Fruit fly (Drosophila melanogaster) whole organism, pupa: ENCODE results near the gene CG6686.
"Not testable (repeated sequence)": the region's sequence is repeated elsewhere in the genome, so short reads cannot be mapped to it uniquely, and the experiment has no call there.

Experiments
- CG12605 ChIP-seq: fragments of 200-800 bp; sonication (Bioruptor generic); IDR thresholded peaks from 2 replicates; pipeline ENCODE4 v1.3.6; 2022; ENCODE audit warnings: missing biosample characterization, missing genetic modification characterization
- CG13204 ChIP-seq: fragments of 200-800 bp; sonication (Bioruptor generic); optimal IDR thresholded peaks from 2 replicates; lab custom pipeline; 2018; ENCODE audit warnings: missing biosample characterization, mild to moderate bottlenecking, missing genetic modification characterization, moderate library complexity
- CG32121 ChIP-seq: fragments of 200-800 bp; sonication (Bioruptor generic); IDR thresholded peaks from 2 replicates; pipeline ENCODE4 v1.3.6; 2022; ENCODE audit warnings: missing biosample characterization, missing genetic modification characterization
- CG34367 ChIP-seq: fragments of 200-800 bp; sonication (Bioruptor generic); optimal IDR thresholded peaks from 2 replicates; lab custom pipeline; 2018; ENCODE audit warnings: missing biosample characterization, mild to moderate bottlenecking, missing genetic modification characterization
- CG8159 ChIP-seq: fragments of 200-800 bp; sonication (Bioruptor generic); optimal IDR thresholded peaks from 3 replicates; lab custom pipeline; 2018; ENCODE audit warnings: missing biosample characterization, mild to moderate bottlenecking, missing genetic modification characterization, moderate library complexity
- CG8301 ChIP-seq: fragments of 200-800 bp; sonication (Bioruptor generic); optimal IDR thresholded peaks from 2 replicates; lab custom pipeline; 2018; ENCODE audit warnings: missing biosample characterization, mild to moderate bottlenecking, missing genetic modification characterization
- CG9948 ChIP-seq: fragments of 200-800 bp; sonication (Bioruptor generic); optimal IDR thresholded peaks from 2 replicates; lab custom pipeline; 2018; ENCODE audit warnings: missing biosample characterization, mild to moderate bottlenecking, missing genetic modification characterization, moderate library complexity
- EcR ChIP-seq: fragments of 200-800 bp; sonication (Bioruptor generic); optimal IDR thresholded peaks from 3 replicates; lab custom pipeline; 2019; ENCODE audit warnings: missing biosample characterization, missing genetic modification characterization, mild to moderate bottlenecking, moderate library complexity, missing genetic modification reagents
- Ets98B ChIP-seq: fragments of 200-800 bp; sonication (Bioruptor generic); IDR thresholded peaks from 2 replicates; pipeline ENCODE4 v1.3.6; 2022; ENCODE audit warnings: missing biosample characterization, missing genetic modification characterization
- Pif1A ChIP-seq: fragments of 200-800 bp; sonication (Bioruptor generic); optimal IDR thresholded peaks from 3 replicates; lab custom pipeline; 2016; ENCODE audit warnings: missing biosample characterization, missing genetic modification characterization
- Pif1B ChIP-seq: fragments of 200-800 bp; sonication (Bioruptor generic); optimal IDR thresholded peaks from 3 replicates; lab custom pipeline; 2016; ENCODE audit warnings: missing biosample characterization, missing genetic modification characterization
- fd96Ca ChIP-seq: fragments of 200-800 bp; sonication (Bioruptor generic); IDR thresholded peaks from 3 replicates; pipeline ENCODE4 v1.3.6; 2022; ENCODE audit warnings: missing biosample characterization, missing genetic modification characterization
- rn ChIP-seq: fragments of 200-800 bp; sonication (Bioruptor generic); IDR thresholded peaks from 2 replicates; pipeline ENCODE4 v1.3.6; 2022; ENCODE audit warnings: missing biosample characterization, missing genetic modification characterization

dm6 chr2L:11999240-11999704, 11.4 kb upstream of the CG6686 start, which contains the start of the genes CG18787 and Nfs1:
- TF ChIP-seq Pif1B (GFP tag; lab: Kevin White, UChicago); CG8301 (tag; lab: Kevin White, UChicago); fd96Ca (GFP tag; lab: Robert Waterston, UW); CG13204; CG8159 (tag; lab: Kevin White, UChicago); CG32121 (GFP tag; lab: Robert Waterston, UW); EcR (GFP tag; lab: Kevin White, UChicago); Ets98B (GFP tag; lab: Robert Waterston, UW); CG9948; rn (GFP tag; lab: Robert Waterston, UW); CG34367; Pif1A (GFP tag; lab: Kevin White, UChicago); CG12605 (GFP tag; lab: Robert Waterston, UW): not testable (repeated sequence)
